Worm (Caenorhabditis elegans): ENCODE measurements around the gene mkk-4.

mkk-4 gene

ce11 chrX:10078089-10078488, 50.4 kb downstream of the mkk-4 start (continued):
- TF ChIP-seq pros-1 (tag; optimal IDR thresholded peaks at IDR 0.05) (no peak), dmd-4 (tag; optimal IDR thresholded peaks at IDR 0.05; ENCODE audit: borderline replicate concordance) (no peak)

ce11 chrX:10078637-10079036, 51.0 kb downstream of the mkk-4 start:
- TF ChIP-seq ceh-9 (tag; optimal IDR thresholded peaks at IDR 0.05) (no peak), mec-3 (tag; optimal IDR thresholded peaks at IDR 0.05; ENCODE audit: borderline replicate concordance) (no peak), C38D4.7 (GFP tag; optimal IDR thresholded peaks at IDR 0.05) (no peak), elt-2 (tag; optimal IDR thresholded peaks at IDR 0.05) (no peak), fkh-10 (GFP tag; optimal IDR thresholded peaks at IDR 0.05) (no peak), ref-2 (tag; optimal IDR thresholded peaks at IDR 0.05) (no peak), lin-11 (tag; optimal IDR thresholded peaks at IDR 0.05) (no peak), nhr-232 (tag; optimal IDR thresholded peaks at IDR 0.05) (no peak)

ce11 chrX:10079230-10079629, 51.6 kb downstream of the mkk-4 start:
- peak; percentile 61 for TF ChIP-seq ceh-48 (tag; optimal IDR thresholded peaks at IDR 0.05)
- no peak for TF ChIP-seq pat-9 (tag; optimal IDR thresholded peaks at IDR 0.05)

All from whole organism, late embryonic.